Worm (Caenorhabditis elegans) whole organism, L3 larva: Measurements from ENCODE around the gene psf-1.

ENCODE experiments used
- R02D3.7 ChIP-seq: fragments of 150-350 bp; optimal IDR thresholded peaks from 2 replicates; lab custom pipeline; 2014; ENCODE audit warnings: missing biosample characterization, missing genetic modification characterization
- ZK546.5 ChIP-seq: sonication (generic microtip); optimal IDR thresholded peaks from 2 replicates; lab custom pipeline; 2017; ENCODE audit warnings: missing biosample characterization, missing genetic modification characterization
- aly-2 ChIP-seq: fragments of 150-350 bp; optimal IDR thresholded peaks from 2 replicates; lab custom pipeline; 2014; ENCODE audit warnings: missing biosample characterization, missing genetic modification characterization
- ama-1 ChIP-seq: fragments of 150-350 bp; optimal IDR thresholded peaks from 2 replicates; lab custom pipeline; 2018
- ceh-16 ChIP-seq: sonication (generic microtip); optimal IDR thresholded peaks from 2 replicates; lab custom pipeline; 2017; ENCODE audit warnings: missing biosample characterization, missing genetic modification characterization
- ceh-28 ChIP-seq: fragments of 150-350 bp; optimal IDR thresholded peaks from 2 replicates; lab custom pipeline; 2014; ENCODE audit warnings: missing biosample characterization, missing genetic modification reagents, missing genetic modification characterization
- ceh-82 ChIP-seq: fragments of 150-350 bp; optimal IDR thresholded peaks from 2 replicates; lab custom pipeline; 2014; ENCODE audit warnings: missing biosample characterization, missing genetic modification characterization
- ceh-9 ChIP-seq: sonication (generic microtip); optimal IDR thresholded peaks from 2 replicates; lab custom pipeline; 2018; ENCODE audit warnings: missing biosample characterization, missing genetic modification characterization
- daf-12 ChIP-seq: fragments of 150-350 bp; optimal IDR thresholded peaks from 2 replicates; lab custom pipeline; 2014; ENCODE audit warnings: missing biosample characterization, missing genetic modification reagents, missing genetic modification characterization
- egl-27 ChIP-seq: sonication (generic microtip); optimal IDR thresholded peaks from 4 replicates; lab custom pipeline; 2017; ENCODE audit warnings: missing biosample characterization, missing genetic modification reagents, missing genetic modification characterization
- egl-5 ChIP-seq: fragments of 150-350 bp; optimal IDR thresholded peaks from 2 replicates; lab custom pipeline; 2017; ENCODE audit warnings: missing biosample characterization, missing genetic modification reagents, missing genetic modification characterization, inconsistent platforms
- elt-1 ChIP-seq: fragments of 150-350 bp; optimal IDR thresholded peaks from 2 replicates; lab custom pipeline; 2014; ENCODE audit warnings: missing biosample characterization, missing genetic modification characterization
- elt-2 ChIP-seq: sonication (generic microtip); optimal IDR thresholded peaks from 2 replicates; lab custom pipeline; 2016; ENCODE audit warnings: missing genetic modification reagents, mild to moderate bottlenecking, missing genetic modification characterization, missing compliant biosample characterization
- elt-3 ChIP-seq, 3 experiments: fragments of 150-350 bp in 1 of 3; sonication (generic microtip) in 2 of 3; optimal IDR thresholded peaks; 2 replicates in 2 of 3; 4 replicates in 1 of 3; lab custom pipeline; 2014 to 2017; ENCODE audit warnings: missing biosample characterization in 3 of 3, missing genetic modification characterization in 3 of 3
- eor-1 ChIP-seq, 2 experiments: fragments of 150-350 bp; optimal IDR thresholded peaks; 2 replicates each; lab custom pipeline; 2014 to 2018; ENCODE audit warnings: missing biosample characterization in 2 of 2, missing genetic modification characterization in 2 of 2
- fkh-10 ChIP-seq: sonication (generic microtip); optimal IDR thresholded peaks from 2 replicates; lab custom pipeline; 2017; ENCODE audit warnings: missing biosample characterization, missing genetic modification reagents, missing genetic modification characterization
- fkh-2 ChIP-seq: fragments of 150-350 bp; optimal IDR thresholded peaks from 2 replicates; lab custom pipeline; 2014; ENCODE audit warnings: missing biosample characterization, missing genetic modification reagents, missing genetic modification characterization
- fos-1 ChIP-seq: fragments of 150-350 bp; optimal IDR thresholded peaks from 2 replicates; lab custom pipeline; 2014; ENCODE audit warnings: missing biosample characterization, missing genetic modification characterization
- hmg-11 ChIP-seq: sonication (generic microtip); optimal IDR thresholded peaks from 2 replicates; lab custom pipeline; 2016; ENCODE audit warnings: missing genetic modification characterization, missing compliant biosample characterization
- jun-1 ChIP-seq: fragments of 150-350 bp; optimal IDR thresholded peaks from 2 replicates; lab custom pipeline; 2014; ENCODE audit warnings: missing biosample characterization, missing genetic modification reagents, missing genetic modification characterization
- lin-15B ChIP-seq: fragments of 150-350 bp; optimal IDR thresholded peaks from 2 replicates; lab custom pipeline; 2014; ENCODE audit warnings: missing biosample characterization, missing genetic modification characterization
- lin-39 ChIP-seq: fragments of 150-350 bp; optimal IDR thresholded peaks from 2 replicates; lab custom pipeline; 2018; ENCODE audit warnings: missing biosample characterization, missing genetic modification reagents, missing genetic modification characterization
- lsy-12 ChIP-seq: sonication (generic microtip); optimal IDR thresholded peaks from 2 replicates; lab custom pipeline; 2016; ENCODE audit warnings: mild to moderate bottlenecking, missing genetic modification characterization, missing compliant biosample characterization
- mdl-1 ChIP-seq: fragments of 150-350 bp; optimal IDR thresholded peaks from 2 replicates; lab custom pipeline; 2014; ENCODE audit warnings: missing biosample characterization, missing genetic modification characterization
- mml-1 ChIP-seq: fragments of 150-350 bp; sonication (generic microtip); optimal IDR thresholded peaks from 3 replicates; lab custom pipeline; 2014; ENCODE audit warnings: missing biosample characterization, missing genetic modification characterization
- nfya-1 ChIP-seq: sonication (generic microtip); optimal IDR thresholded peaks from 2 replicates; lab custom pipeline; 2017; ENCODE audit warnings: missing genetic modification characterization, mild to moderate bottlenecking, missing compliant biosample characterization, antibody characterized with exemption, moderate library complexity; ENCODE audit not compliant: insufficient read depth
- nhr-11 ChIP-seq: fragments of 150-350 bp; optimal IDR thresholded peaks from 2 replicates; lab custom pipeline; 2014; ENCODE audit warnings: missing biosample characterization, missing genetic modification characterization
- nhr-12 ChIP-seq: fragments of 150-350 bp; optimal IDR thresholded peaks from 2 replicates; lab custom pipeline; 2014; ENCODE audit warnings: missing biosample characterization, missing genetic modification characterization
- nhr-23 ChIP-seq: fragments of 150-350 bp; optimal IDR thresholded peaks from 2 replicates; lab custom pipeline; 2014; ENCODE audit warnings: missing biosample characterization, missing genetic modification reagents, missing genetic modification characterization
- nhr-237 ChIP-seq: fragments of 150-350 bp; optimal IDR thresholded peaks from 2 replicates; lab custom pipeline; 2014; ENCODE audit warnings: missing biosample characterization, missing genetic modification characterization
- nhr-25 ChIP-seq: sonication (generic microtip); optimal IDR thresholded peaks from 2 replicates; lab custom pipeline; 2017; ENCODE audit warnings: missing biosample characterization, missing genetic modification characterization
- nhr-28 ChIP-seq: fragments of 150-350 bp; optimal IDR thresholded peaks from 2 replicates; lab custom pipeline; 2014; ENCODE audit warnings: missing biosample characterization, missing genetic modification characterization
- nhr-43 ChIP-seq: sonication (generic microtip); optimal IDR thresholded peaks from 2 replicates; lab custom pipeline; 2016; ENCODE audit warnings: mild to moderate bottlenecking, missing genetic modification characterization, missing compliant biosample characterization; ENCODE audit not compliant: poor library complexity, severe bottlenecking
- nhr-67 ChIP-seq: fragments of 150-350 bp; optimal IDR thresholded peaks from 2 replicates; lab custom pipeline; 2014; ENCODE audit warnings: missing biosample characterization, missing genetic modification characterization
- nhr-76 ChIP-seq: fragments of 150-350 bp; sonication (generic microtip); optimal IDR thresholded peaks from 5 replicates; lab custom pipeline; 2014; ENCODE audit warnings: missing biosample characterization, missing genetic modification characterization
- nhr-77 ChIP-seq: fragments of 150-350 bp; optimal IDR thresholded peaks from 2 replicates; lab custom pipeline; 2014; ENCODE audit warnings: missing biosample characterization, missing genetic modification characterization
- pha-4 ChIP-seq: fragments of 150-350 bp; optimal IDR thresholded peaks from 2 replicates; lab custom pipeline; 2014; ENCODE audit warnings: missing biosample characterization, missing genetic modification reagents, missing genetic modification characterization
- pqm-1 ChIP-seq: fragments of 150-350 bp; optimal IDR thresholded peaks from 2 replicates; lab custom pipeline; 2017; ENCODE audit warnings: missing biosample characterization, missing genetic modification characterization, inconsistent platforms
- sea-2 ChIP-seq: fragments of 150-350 bp; sonication (generic microtip); optimal IDR thresholded peaks from 4 replicates; lab custom pipeline; 2014; ENCODE audit warnings: missing biosample characterization, missing genetic modification reagents, missing genetic modification characterization
- skn-1 ChIP-seq: fragments of 150-350 bp; optimal IDR thresholded peaks from 2 replicates; lab custom pipeline; 2014; ENCODE audit warnings: missing biosample characterization, missing genetic modification characterization
- snpc-4 ChIP-seq: fragments of 150-350 bp; optimal IDR thresholded peaks from 2 replicates; lab custom pipeline; 2014; ENCODE audit warnings: missing biosample characterization, missing genetic modification characterization
- tbx-2 ChIP-seq: sonication (generic microtip); optimal IDR thresholded peaks from 2 replicates; lab custom pipeline; 2016; ENCODE audit warnings: mild to moderate bottlenecking, missing genetic modification characterization, missing compliant biosample characterization
- unc-39 ChIP-seq: sonication (generic microtip); optimal IDR thresholded peaks from 4 replicates; lab custom pipeline; 2017; ENCODE audit warnings: missing biosample characterization, missing genetic modification characterization
- unc-62 ChIP-seq: fragments of 150-350 bp; sonication (generic microtip); optimal IDR thresholded peaks from 4 replicates; lab custom pipeline; 2014; ENCODE audit warnings: missing biosample characterization, missing genetic modification reagents, missing genetic modification characterization
- zag-1 ChIP-seq: fragments of 150-350 bp; optimal IDR thresholded peaks from 2 replicates; lab custom pipeline; 2014; ENCODE audit warnings: missing biosample characterization, missing genetic modification characterization
- ztf-11 ChIP-seq: fragments of 150-350 bp; optimal IDR thresholded peaks from 2 replicates; lab custom pipeline; 2014; ENCODE audit warnings: missing biosample characterization, missing genetic modification characterization
- ztf-4 ChIP-seq: fragments of 150-350 bp; optimal IDR thresholded peaks from 2 replicates; lab custom pipeline; 2014; ENCODE audit warnings: missing biosample characterization, missing genetic modification characterization

Gene psf-1

ce11 chrII:9974210-9974609, 5.7 kb downstream of the psf-1 start:
- TF ChIP-seq elt-3 (tag; optimal IDR thresholded peaks at IDR 0.05; lab: Kevin White, UChicago) = no peak
- peak; percentile 82 for TF ChIP-seq pqm-1 (tag; lab: Kevin White, UChicago)
- peak; percentile 48 for TF ChIP-seq ceh-28 (tag; lab: Kevin White, UChicago)
- no peak for TF ChIP-seq skn-1 (tag; lab: Kevin White, UChicago)
- no peak for TF ChIP-seq mdl-1 (tag; lab: Kevin White, UChicago)
- peak; percentile 80 for TF ChIP-seq elt-1
- TF ChIP-seq mml-1 = no peak
- TF ChIP-seq pha-4 = peak; percentile 43
- TF ChIP-seq elt-2 (tag; lab: Kevin White, UChicago) = peak; percentile 89

ce11 chrII:9974967-9975366, 6.5 kb downstream of the psf-1 start, which contains the start of gene aakg-5:
Gene aakg-5, minus strand, starts transcription at chrII:9975125.
- TF ChIP-seq nhr-12 (tag; lab: Kevin White, UChicago) (no peak), hmg-11 (tag; lab: Kevin White, UChicago) (peak; percentile 94), nhr-76 (tag; lab: Kevin White, UChicago) (no peak), nhr-77 (tag; lab: Kevin White, UChicago) (no peak), lin-39 (tag; lab: Kevin White, UChicago) (peak; percentile 78), nhr-43 (tag; lab: Kevin White, UChicago) (peak; percentile 48), elt-2 (tag; lab: Kevin White, UChicago) (peak; percentile 87), lsy-12 (tag; lab: Kevin White, UChicago) (no peak), elt-1 (peak; percentile 82), jun-1 (tag; lab: Kevin White, UChicago) (peak; percentile 84), snpc-4 (tag; lab: Kevin White, UChicago) (peak; percentile 17), lin-15B (tag; lab: Kevin White, UChicago) (peak; percentile 63), nhr-67 (tag; lab: Kevin White, UChicago) (no peak), elt-3 (tag; optimal IDR thresholded peaks at IDR 0.05; lab: Kevin White, UChicago) (peak in 1 of 3 experiments; percentile 21), egl-5 (peak; percentile 93), pqm-1 (tag; lab: Kevin White, UChicago) (peak; percentile 93), zag-1 (no peak), ceh-9 (tag; lab: Kevin White, UChicago) (no peak), nhr-25 (tag; lab: Kevin White, UChicago) (peak; percentile 89), mdl-1 (tag; lab: Kevin White, UChicago) (no peak), sea-2 (GFP tag; lab: Kevin White, UChicago) (no peak), eor-1 (tag; optimal IDR thresholded peaks at IDR 0.05; lab: Kevin White, UChicago) (no peak), fos-1 (no peak), nhr-23 (peak; percentile 95), egl-27 (tag; lab: Kevin White, UChicago) (peak; percentile 56), aly-2 (tag; lab: Kevin White, UChicago) (no peak), pha-4 (peak; percentile 96), unc-62 (GFP tag; lab: Kevin White, UChicago) (peak; percentile 74), ceh-28 (tag; lab: Kevin White, UChicago) (peak; percentile 77), daf-12 (tag; lab: Kevin White, UChicago) (no peak), nhr-11 (no peak), nhr-28 (tag; lab: Kevin White, UChicago) (no peak), ceh-82 (tag; lab: Kevin White, UChicago) (peak; percentile 18), R02D3.7 (peak; percentile 53), fkh-10 (GFP tag; lab: Kevin White, UChicago) (no peak), skn-1 (tag; lab: Kevin White, UChicago) (peak; percentile 57), mml-1 (no peak), ztf-11 (no peak), fkh-2 (tag; lab: Kevin White, UChicago) (no peak), tbx-2 (tag; lab: Kevin White, UChicago) (peak; percentile 34), unc-39 (tag; lab: Kevin White, UChicago) (no peak), nhr-237 (no peak), ztf-4 (no peak), ama-1 (no peak), ceh-16 (tag; lab: Kevin White, UChicago) (no peak), nfya-1 (peak; percentile 90), ZK546.5 (tag; lab: Kevin White, UChicago) (no peak)
